Fruit fly (Drosophila melanogaster) whole organism, embryonic: Measurements from ENCODE around the gene mad2.

Experiments used
- Adf1 ChIP-seq: fragments of 200-800 bp; sonication (Bioruptor generic); IDR thresholded peaks from 2 replicates; pipeline ENCODE4 v1.3.6; 2022; ENCODE audit warnings: missing biosample characterization, missing genetic modification characterization
- B-H1 ChIP-seq: fragments of 200-800 bp; sonication (Bioruptor generic); IDR thresholded peaks from 3 replicates; pipeline ENCODE4 v1.3.6; 2022; ENCODE audit warnings: missing biosample characterization, missing genetic modification characterization
- Bgb ChIP-seq: fragments of 200-800 bp; sonication (Bioruptor generic); IDR thresholded peaks from 2 replicates; pipeline ENCODE4 v1.3.6; 2022; ENCODE audit warnings: missing biosample characterization, missing genetic modification characterization; ENCODE audit not compliant: partially characterized antibody
- CG11085 ChIP-seq: fragments of 200-800 bp; sonication (Bioruptor generic); IDR thresholded peaks from 2 replicates; pipeline ENCODE4 v1.3.6; 2022; ENCODE audit warnings: missing biosample characterization, missing genetic modification characterization
- CG11247 ChIP-seq: fragments of 200-800 bp; sonication (Bioruptor generic); IDR thresholded peaks from 2 replicates; pipeline ENCODE4 v1.3.6; 2022; ENCODE audit warnings: missing biosample characterization, missing genetic modification characterization
- CG11723 ChIP-seq: fragments of 200-800 bp; sonication (Bioruptor generic); optimal IDR thresholded peaks from 2 replicates; lab custom pipeline; 2017; ENCODE audit warnings: missing biosample characterization, mild to moderate bottlenecking, missing genetic modification characterization
- CG13424 ChIP-seq: fragments of 200-800 bp; sonication (Bioruptor generic); optimal IDR thresholded peaks from 2 replicates; lab custom pipeline; 2019; ENCODE audit warnings: missing biosample characterization, mild to moderate bottlenecking, missing genetic modification characterization, moderate library complexity
- CG14441 ChIP-seq: fragments of 200-800 bp; sonication (Bioruptor generic); IDR thresholded peaks from 2 replicates; pipeline ENCODE4 v1.3.6; 2022; ENCODE audit warnings: missing biosample characterization, missing genetic modification characterization
- CG15514 ChIP-seq: fragments of 200-800 bp; sonication (Bioruptor generic); optimal IDR thresholded peaks from 3 replicates; lab custom pipeline; 2017; ENCODE audit warnings: missing biosample characterization, missing genetic modification characterization, mild to moderate bottlenecking, moderate library complexity, missing genetic modification reagents
- CG17802 ChIP-seq: fragments of 200-800 bp; sonication (Bioruptor generic); optimal IDR thresholded peaks from 2 replicates; lab custom pipeline; 2018; ENCODE audit warnings: missing biosample characterization, mild to moderate bottlenecking, missing genetic modification characterization, moderate library complexity
- CG2712 ChIP-seq: fragments of 200-800 bp; optimal IDR thresholded peaks from 3 replicates; lab custom pipeline; 2019; ENCODE audit warnings: missing biosample characterization, mild to moderate bottlenecking, missing genetic modification characterization, moderate library complexity
- CG30020 ChIP-seq: fragments of 200-800 bp; optimal IDR thresholded peaks from 2 replicates; lab custom pipeline; 2019; ENCODE audit warnings: missing biosample characterization, mild to moderate bottlenecking, missing genetic modification characterization, moderate library complexity
- CG33557 ChIP-seq: fragments of 200-800 bp; sonication (Bioruptor generic); optimal IDR thresholded peaks from 2 replicates; lab custom pipeline; 2019; ENCODE audit warnings: missing biosample characterization, mild to moderate bottlenecking, missing genetic modification characterization, moderate library complexity
- CG3995 ChIP-seq: fragments of 200-800 bp; sonication (Bioruptor generic); optimal IDR thresholded peaks from 3 replicates; lab custom pipeline; 2016; ENCODE audit warnings: missing biosample characterization, missing genetic modification characterization
- CG4328 ChIP-seq: fragments of 200-800 bp; sonication (Bioruptor generic); optimal IDR thresholded peaks from 3 replicates; lab custom pipeline; 2017; ENCODE audit warnings: missing biosample characterization, missing genetic modification reagents, missing genetic modification characterization
- CG4404 ChIP-seq: fragments of 200-800 bp; sonication (Bioruptor generic); IDR thresholded peaks from 2 replicates; pipeline ENCODE4 v1.3.6; 2022; ENCODE audit warnings: missing biosample characterization, missing genetic modification characterization
- CG4730 ChIP-seq: fragments of 200-800 bp; sonication (Bioruptor generic); IDR thresholded peaks from 2 replicates; pipeline ENCODE4 v1.3.6; 2022; ENCODE audit warnings: missing biosample characterization, missing genetic modification characterization
- CG7372 ChIP-seq: fragments of 200-800 bp; sonication (Bioruptor generic); IDR thresholded peaks from 2 replicates; pipeline ENCODE4 v1.3.6; 2022; ENCODE audit warnings: missing biosample characterization, missing genetic modification characterization
- CG7963 ChIP-seq: fragments of 200-800 bp; sonication (Bioruptor generic); IDR thresholded peaks from 3 replicates; pipeline ENCODE4 v1.3.6; 2022; ENCODE audit warnings: missing biosample characterization, missing genetic modification characterization; ENCODE audit not compliant: partially characterized antibody
- CG7987 ChIP-seq: fragments of 200-800 bp; sonication (Bioruptor generic); optimal IDR thresholded peaks from 2 replicates; lab custom pipeline; 2018; ENCODE audit warnings: missing biosample characterization, mild to moderate bottlenecking, missing genetic modification characterization, moderate library complexity
- CG8089 ChIP-seq: fragments of 200-800 bp; sonication (Bioruptor generic); optimal IDR thresholded peaks from 3 replicates; lab custom pipeline; 2016; ENCODE audit warnings: missing biosample characterization, missing genetic modification characterization
- CG9932 ChIP-seq: fragments of 200-800 bp; sonication (Bioruptor generic); IDR thresholded peaks from 2 replicates; pipeline ENCODE4 v1.3.6; 2022; ENCODE audit warnings: missing biosample characterization, missing genetic modification characterization
- D19A ChIP-seq: fragments of 200-800 bp; optimal IDR thresholded peaks from 3 replicates; lab custom pipeline; 2019; ENCODE audit warnings: missing biosample characterization, mild to moderate bottlenecking, missing genetic modification characterization, moderate library complexity
- Dip3 ChIP-seq: fragments of 200-800 bp; sonication (Bioruptor generic); optimal IDR thresholded peaks from 3 replicates; lab custom pipeline; 2016; ENCODE audit warnings: missing biosample characterization, missing genetic modification characterization
- Doc2 ChIP-seq: fragments of 200-800 bp; sonication (Bioruptor generic); IDR thresholded peaks from 2 replicates; pipeline ENCODE4 v1.3.6; 2022; ENCODE audit warnings: missing biosample characterization, missing genetic modification characterization
- E2f2 ChIP-seq: fragments of 200-800 bp; sonication (Bioruptor generic); IDR thresholded peaks from 2 replicates; pipeline ENCODE4 v1.3.6; 2022; ENCODE audit warnings: missing biosample characterization, missing genetic modification characterization
- Fer3 ChIP-seq: fragments of 200-800 bp; sonication (Bioruptor generic); optimal IDR thresholded peaks from 2 replicates; lab custom pipeline; 2018; ENCODE audit warnings: missing biosample characterization, mild to moderate bottlenecking, missing genetic modification characterization, moderate library complexity
- H2.0 ChIP-seq: fragments of 200-800 bp; sonication (Bioruptor generic); IDR thresholded peaks from 2 replicates; pipeline ENCODE4 v1.3.6; 2022; ENCODE audit warnings: missing biosample characterization, missing genetic modification characterization
- HLH3B ChIP-seq: fragments of 200-800 bp; sonication (Bioruptor generic); IDR thresholded peaks from 2 replicates; pipeline ENCODE4 v1.3.6; 2022; ENCODE audit warnings: missing biosample characterization, missing genetic modification characterization
- NFAT ChIP-seq: fragments of 200-800 bp; sonication (Bioruptor generic); IDR thresholded peaks from 2 replicates; pipeline ENCODE4 v1.3.6; 2022; ENCODE audit warnings: missing biosample characterization, missing genetic modification characterization
- Six4 ChIP-seq: fragments of 200-800 bp; sonication (Bioruptor generic); optimal IDR thresholded peaks from 2 replicates; lab custom pipeline; 2016; ENCODE audit warnings: missing biosample characterization, missing genetic modification characterization
- Xbp1 ChIP-seq: fragments of 200-800 bp; sonication (Bioruptor generic); optimal IDR thresholded peaks from 3 replicates; lab custom pipeline; 2016; ENCODE audit warnings: missing biosample characterization, mild to moderate bottlenecking, missing genetic modification characterization
- abd-A ChIP-seq: fragments of 200-800 bp; sonication (Bioruptor generic); optimal IDR thresholded peaks from 3 replicates; lab custom pipeline; 2019; ENCODE audit warnings: missing biosample characterization, mild to moderate bottlenecking, missing genetic modification characterization, moderate library complexity
- ase ChIP-seq: fragments of 200-800 bp; sonication (Bioruptor generic); IDR thresholded peaks from 3 replicates; pipeline ENCODE4 v1.3.6; 2022; ENCODE audit warnings: missing biosample characterization, missing genetic modification characterization
- cas ChIP-seq: fragments of 200-800 bp; sonication (Bioruptor generic); IDR thresholded peaks from 2 replicates; pipeline ENCODE4 v1.3.6; 2022; ENCODE audit warnings: missing biosample characterization, missing genetic modification characterization
- dati ChIP-seq: fragments of 200-800 bp; sonication (Bioruptor generic); IDR thresholded peaks from 2 replicates; pipeline ENCODE4 v1.3.6; 2022; ENCODE audit warnings: missing biosample characterization, missing genetic modification characterization
- dmrt11E ChIP-seq: fragments of 200-800 bp; sonication (Bioruptor generic); optimal IDR thresholded peaks from 3 replicates; lab custom pipeline; 2018; ENCODE audit warnings: missing biosample characterization, mild to moderate bottlenecking, missing genetic modification characterization, moderate library complexity
- en ChIP-seq: fragments of 200-800 bp; sonication (Bioruptor generic); optimal IDR thresholded peaks from 2 replicates; lab custom pipeline; 2016; ENCODE audit warnings: missing biosample characterization, missing genetic modification characterization
- eyg ChIP-seq: fragments of 200-800 bp; sonication (Bioruptor generic); optimal IDR thresholded peaks from 3 replicates; lab custom pipeline; 2016; ENCODE audit warnings: missing biosample characterization, missing genetic modification characterization
- gem ChIP-seq: fragments of 200-800 bp; sonication (Bioruptor generic); optimal IDR thresholded peaks from 2 replicates; lab custom pipeline; 2019; ENCODE audit warnings: missing biosample characterization, mild to moderate bottlenecking, missing genetic modification characterization, moderate library complexity
- gro ChIP-seq: fragments of 200-800 bp; sonication (Bioruptor generic); optimal IDR thresholded peaks from 2 replicates; lab custom pipeline; 2016; ENCODE audit warnings: missing biosample characterization, missing genetic modification characterization
- h ChIP-seq: fragments of >200 bp; optimal IDR thresholded peaks from 2 replicates; lab custom pipeline; 2017
- knrl ChIP-seq: fragments of 200-800 bp; sonication (Bioruptor generic); IDR thresholded peaks from 3 replicates; pipeline ENCODE4 v1.3.6; 2022; ENCODE audit warnings: missing biosample characterization, missing genetic modification characterization; ENCODE audit not compliant: partially characterized antibody
- lab ChIP-seq: fragments of 200-800 bp; sonication (Bioruptor generic); optimal IDR thresholded peaks from 3 replicates; lab custom pipeline; 2017; ENCODE audit warnings: missing biosample characterization, missing genetic modification characterization, mild to moderate bottlenecking, moderate library complexity, missing genetic modification reagents
- lbe ChIP-seq: fragments of 200-800 bp; sonication (Bioruptor generic); optimal IDR thresholded peaks from 2 replicates; lab custom pipeline; 2016; ENCODE audit warnings: missing biosample characterization, mild to moderate bottlenecking, missing genetic modification characterization
- row ChIP-seq: fragments of 200-800 bp; sonication (Bioruptor generic); IDR thresholded peaks from 3 replicates; pipeline ENCODE4 v1.3.6; 2022; ENCODE audit warnings: missing biosample characterization, missing genetic modification characterization
- sens ChIP-seq: fragments of 200-800 bp; sonication (Bioruptor generic); peaks from one replicate; lab custom pipeline; 2016; ENCODE audit warnings: missing biosample characterization, missing genetic modification characterization
- slbo ChIP-seq: fragments of 200-800 bp; sonication (Bioruptor generic); IDR thresholded peaks from 2 replicates; pipeline ENCODE4 v1.3.6; 2022; ENCODE audit warnings: missing biosample characterization, missing genetic modification characterization
- slou ChIP-seq: fragments of 200-800 bp; sonication (Bioruptor generic); optimal IDR thresholded peaks from 3 replicates; lab custom pipeline; 2016; ENCODE audit warnings: missing biosample characterization, missing genetic modification characterization
- sug ChIP-seq: fragments of 200-800 bp; optimal IDR thresholded peaks from 2 replicates; lab custom pipeline; 2019; ENCODE audit warnings: missing biosample characterization, mild to moderate bottlenecking, missing genetic modification characterization, moderate library complexity
- tll ChIP-seq, 2 experiments: fragments of 200-800 bp in 1 of 2; fragments of >200 bp in 1 of 2; sonication (Bioruptor generic) in 1 of 2; optimal IDR thresholded peaks; 2 replicates each; lab custom pipeline; 2017 to 2019; ENCODE audit warnings: missing biosample characterization in 2 of 2, missing genetic modification characterization in 2 of 2, mild to moderate bottlenecking in 1 of 2, moderate library complexity in 1 of 2
- tx ChIP-seq: fragments of 200-800 bp; sonication (Bioruptor generic); optimal IDR thresholded peaks from 2 replicates; lab custom pipeline; 2016; ENCODE audit warnings: missing biosample characterization, missing genetic modification characterization

Gene mad2

DNA sequence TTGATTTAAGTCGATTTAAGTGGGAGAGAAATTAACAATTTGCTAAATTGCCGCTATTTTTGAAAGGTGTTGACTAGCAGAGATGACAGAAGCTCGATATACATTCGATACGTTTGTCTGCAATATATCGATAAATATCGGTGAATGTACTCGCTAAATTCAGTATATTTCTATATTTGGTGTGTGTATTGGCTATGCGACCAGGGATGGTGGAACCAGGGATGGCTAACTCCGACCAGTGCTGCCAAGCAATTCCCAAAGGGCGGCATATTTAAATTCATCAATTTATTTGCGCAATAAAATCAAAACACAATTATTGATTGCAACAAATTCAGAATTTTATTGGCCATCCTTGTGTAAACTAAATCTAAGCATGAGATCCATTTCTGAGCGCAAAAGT lies at the start of gene mad2:
Gene mad2, minus strand, starts transcription at position 78 of the 400 bp plus-strand sequence.
- no peak for TF ChIP-seq CG4730 (GFP tag; lab: Robert Waterston, UW)
- no peak for TF ChIP-seq CG3995 (GFP tag; lab: Kevin White, UChicago)
- no peak for TF ChIP-seq CG33557 (GFP tag; lab: Kevin White, UChicago)
- TF ChIP-seq CG2712 (tag; lab: Kevin White, UChicago) = peak; percentile 31
- TF ChIP-seq en (GFP tag; lab: Kevin White, UChicago) = no peak
- TF ChIP-seq dmrt11E (tag; lab: Kevin White, UChicago) = no peak
- TF ChIP-seq sug (tag; lab: Kevin White, UChicago) = peak; percentile 25
- peak; percentile 54; the same call in 1 of the 3 replicates for TF ChIP-seq CG7963 (GFP tag; lab: Robert Waterston, UW)
- no peak for TF ChIP-seq CG11723 (GFP tag; lab: Kevin White, UChicago)
- TF ChIP-seq Dip3 (GFP tag; lab: Kevin White, UChicago) = no peak
- TF ChIP-seq tll (GFP tag; optimal IDR thresholded peaks at IDR 0.05; lab: Kevin White, UChicago) = no peak
- no peak for TF ChIP-seq Adf1 (GFP tag; lab: Robert Waterston, UW)
- no peak for TF ChIP-seq CG17802
- no peak for TF ChIP-seq dati
- no peak for TF ChIP-seq lab (GFP tag; lab: Kevin White, UChicago)
- no peak for TF ChIP-seq CG8089
- TF ChIP-seq cas (GFP tag; lab: Robert Waterston, UW) = 0 out of 2 replicates have a peak, but pooled peaks have one; percentile 18
- TF ChIP-seq gem = no peak
- TF ChIP-seq gro (GFP tag; lab: Kevin White, UChicago) = no peak
- TF ChIP-seq B-H1 (GFP tag; lab: Robert Waterston, UW) = no peak
- TF ChIP-seq Bgb = peak; percentile 71
- no peak for TF ChIP-seq slou (GFP tag; lab: Kevin White, UChicago)
- no peak for TF ChIP-seq H2.0 (GFP tag; lab: Robert Waterston, UW)
- no peak for TF ChIP-seq CG4404 (GFP tag; lab: Robert Waterston, UW)
- TF ChIP-seq abd-A (tag; lab: Kevin White, UChicago) = no peak
- TF ChIP-seq CG4328 (GFP tag; lab: Kevin White, UChicago) = no peak
- TF ChIP-seq ase (GFP tag; lab: Robert Waterston, UW) = no peak
- TF ChIP-seq E2f2 = peak; percentile 100
- TF ChIP-seq Six4 (GFP tag; lab: Kevin White, UChicago) = no peak
- no peak for TF ChIP-seq eyg (GFP tag; lab: Kevin White, UChicago)
- TF ChIP-seq HLH3B = no peak
- no peak for TF ChIP-seq CG7372
- peak; percentile 24 for TF ChIP-seq sens (GFP tag; lab: Kevin White, UChicago)
- TF ChIP-seq CG11085 (GFP tag; lab: Robert Waterston, UW) = no peak
- no peak for TF ChIP-seq slbo (GFP tag; lab: Robert Waterston, UW)
- TF ChIP-seq CG13424 (tag; lab: Kevin White, UChicago) = peak; percentile 35
- TF ChIP-seq Fer3 (tag; lab: Kevin White, UChicago) = no peak
- TF ChIP-seq h (lab: Kevin White, UChicago) = no peak
- peak; percentile 15 for TF ChIP-seq CG30020
- no peak; the same call in 1 of the 2 replicates for TF ChIP-seq NFAT (GFP tag; lab: Robert Waterston, UW)
- TF ChIP-seq knrl (GFP tag; lab: Robert Waterston, UW) = peak; percentile 63; the same call in 2 of the 3 replicates
- no peak for TF ChIP-seq tx (GFP tag; lab: Kevin White, UChicago)
- TF ChIP-seq CG9932 = no peak
- TF ChIP-seq CG7987 (GFP tag; lab: Kevin White, UChicago) = peak; percentile 9
- no peak for TF ChIP-seq lbe
- no peak for TF ChIP-seq CG11247 (GFP tag; lab: Robert Waterston, UW)
- TF ChIP-seq CG15514 (GFP tag; lab: Kevin White, UChicago) = peak; percentile 59
- TF ChIP-seq row = peak; percentile 38; the same call in 1 of the 3 replicates
- TF ChIP-seq Doc2 (GFP tag; lab: Robert Waterston, UW) = no peak
- no peak for TF ChIP-seq Xbp1 (GFP tag; lab: Kevin White, UChicago)
- no peak for TF ChIP-seq D19A (tag; lab: Kevin White, UChicago)
- 0 out of 2 replicates have a peak, but pooled peaks have one; percentile 19 for TF ChIP-seq CG14441 (GFP tag; lab: Robert Waterston, UW)
